Worm (Caenorhabditis elegans): ENCODE measurements around the gene C29E4.13.
"Not testable (repeated sequence)": the region's sequence is repeated elsewhere in the genome, so short reads cannot be mapped to it uniquely, and the experiment has no call there.

ce11 chrIII:7958922-7959609 lies 30.5 kb upstream of the C29E4.13 start, which contains the start of gene F54H12.10:
- not testable (repeated sequence) for TF ChIP-seq snu-23 (GFP tag; optimal IDR thresholded peaks at IDR 0.05); jun-1 (tag; optimal IDR thresholded peaks at IDR 0.05); ama-1 (optimal IDR thresholded peaks at IDR 0.05); nhr-237 (tag; optimal IDR thresholded peaks at IDR 0.05); lin-39 (tag; optimal IDR thresholded peaks at IDR 0.05); snpc-4 (tag; optimal IDR thresholded peaks at IDR 0.05); zag-1 (tag; optimal IDR thresholded peaks at IDR 0.05); fkh-8 (tag; optimal IDR thresholded peaks at IDR 0.05); lin-13 (GFP tag; optimal IDR thresholded peaks at IDR 0.05); nhr-11 (tag; optimal IDR thresholded peaks at IDR 0.05)
